Fruit fly (Drosophila melanogaster) whole organism, embryonic: ENCODE data around the gene rgn.

Source experiments
- Bgb ChIP-seq: fragments of 200-800 bp; sonication (Bioruptor generic); IDR thresholded peaks from 2 replicates; pipeline ENCODE4 v1.3.6; 2022; ENCODE audit warnings: missing biosample characterization, missing genetic modification characterization; ENCODE audit not compliant: partially characterized antibody
- CG1024 ChIP-seq: fragments of 200-800 bp; sonication (Bioruptor generic); IDR thresholded peaks from 2 replicates; pipeline ENCODE4 v1.3.6; 2022; ENCODE audit warnings: missing biosample characterization, missing genetic modification characterization
- CG12104 ChIP-seq: fragments of 200-800 bp; sonication (Bioruptor generic); optimal IDR thresholded peaks from 3 replicates; lab custom pipeline; 2016; ENCODE audit warnings: missing biosample characterization, missing genetic modification characterization
- CG13287 ChIP-seq: fragments of 200-800 bp; sonication (Bioruptor generic); IDR thresholded peaks from 2 replicates; pipeline ENCODE4 v1.3.6; 2022; ENCODE audit warnings: missing biosample characterization, missing genetic modification characterization; ENCODE audit not compliant: partially characterized antibody
- CG14014 ChIP-seq: fragments of 200-800 bp; sonication (Bioruptor generic); IDR thresholded peaks from 2 replicates; pipeline ENCODE4 v1.3.6; 2022; ENCODE audit warnings: missing biosample characterization, missing genetic modification characterization
- CG14860 ChIP-seq: fragments of 200-800 bp; sonication (Bioruptor generic); IDR thresholded peaks from 3 replicates; pipeline ENCODE4 v1.3.6; 2022; ENCODE audit warnings: missing biosample characterization, missing genetic modification characterization; ENCODE audit not compliant: partially characterized antibody
- CG15479 ChIP-seq: fragments of 200-800 bp; sonication (Bioruptor generic); optimal IDR thresholded peaks from 3 replicates; lab custom pipeline; 2019; ENCODE audit warnings: missing biosample characterization, mild to moderate bottlenecking, missing genetic modification characterization, moderate library complexity
- CG15514 ChIP-seq: fragments of 200-800 bp; sonication (Bioruptor generic); optimal IDR thresholded peaks from 3 replicates; lab custom pipeline; 2017; ENCODE audit warnings: missing biosample characterization, missing genetic modification characterization, mild to moderate bottlenecking, moderate library complexity, missing genetic modification reagents
- CG1647 ChIP-seq: fragments of 200-800 bp; sonication (Bioruptor generic); optimal IDR thresholded peaks from 3 replicates; lab custom pipeline; 2016; ENCODE audit warnings: missing biosample characterization, missing genetic modification characterization
- CG17186 ChIP-seq: fragments of 200-800 bp; sonication (Bioruptor generic); optimal IDR thresholded peaks from 3 replicates; lab custom pipeline; 2017; ENCODE audit warnings: missing biosample characterization, missing genetic modification reagents, missing genetic modification characterization
- CG17328 ChIP-seq: fragments of 200-800 bp; sonication (Bioruptor generic); IDR thresholded peaks from 2 replicates; pipeline ENCODE4 v1.3.6; 2022; ENCODE audit warnings: missing biosample characterization, missing genetic modification characterization
- CG17359 ChIP-seq: fragments of 200-800 bp; sonication (Bioruptor generic); optimal IDR thresholded peaks from 3 replicates; lab custom pipeline; 2018; ENCODE audit warnings: missing biosample characterization, mild to moderate bottlenecking, missing genetic modification characterization, moderate library complexity
- CG17385 ChIP-seq: fragments of 200-800 bp; sonication (Bioruptor generic); optimal IDR thresholded peaks from 3 replicates; lab custom pipeline; 2018; ENCODE audit warnings: missing biosample characterization, mild to moderate bottlenecking, missing genetic modification characterization
- CG2116 ChIP-seq: fragments of 200-800 bp; sonication (Bioruptor generic); optimal IDR thresholded peaks from 3 replicates; lab custom pipeline; 2018; ENCODE audit warnings: missing biosample characterization, mild to moderate bottlenecking, missing genetic modification characterization
- CG30020 ChIP-seq: fragments of 200-800 bp; optimal IDR thresholded peaks from 2 replicates; lab custom pipeline; 2019; ENCODE audit warnings: missing biosample characterization, mild to moderate bottlenecking, missing genetic modification characterization, moderate library complexity
- CG3163 ChIP-seq: fragments of 200-800 bp; sonication (Bioruptor generic); optimal IDR thresholded peaks from 3 replicates; lab custom pipeline; 2016; ENCODE audit warnings: missing biosample characterization, missing genetic modification characterization
- CG4404 ChIP-seq: fragments of 200-800 bp; sonication (Bioruptor generic); IDR thresholded peaks from 2 replicates; pipeline ENCODE4 v1.3.6; 2022; ENCODE audit warnings: missing biosample characterization, missing genetic modification characterization
- CG4424 ChIP-seq: fragments of 200-800 bp; sonication (Bioruptor generic); optimal IDR thresholded peaks from 3 replicates; lab custom pipeline; 2016; ENCODE audit warnings: missing biosample characterization, missing genetic modification characterization
- CG6854 ChIP-seq: fragments of 200-800 bp; sonication (Bioruptor generic); optimal IDR thresholded peaks from 3 replicates; lab custom pipeline; 2017; ENCODE audit warnings: missing biosample characterization, mild to moderate bottlenecking, missing genetic modification characterization
- CG8089 ChIP-seq: fragments of 200-800 bp; sonication (Bioruptor generic); optimal IDR thresholded peaks from 3 replicates; lab custom pipeline; 2016; ENCODE audit warnings: missing biosample characterization, missing genetic modification characterization
- CG9876 ChIP-seq: fragments of 200-800 bp; sonication (Bioruptor generic); optimal IDR thresholded peaks from 2 replicates; lab custom pipeline; 2016; ENCODE audit warnings: missing biosample characterization, missing genetic modification characterization
- CTCF ChIP-seq: fragments of 200-800 bp; sonication (Bioruptor generic); optimal IDR thresholded peaks from 2 replicates; lab custom pipeline; 2017; ENCODE audit warnings: missing biosample characterization, mild to moderate bottlenecking, missing genetic modification characterization, moderate library complexity
- Camta ChIP-seq: fragments of 200-800 bp; sonication (Bioruptor generic); optimal IDR thresholded peaks from 2 replicates; lab custom pipeline; 2016; ENCODE audit warnings: missing biosample characterization, missing genetic modification characterization
- Ets97D ChIP-seq: fragments of 200-800 bp; sonication (Bioruptor generic); optimal IDR thresholded peaks from 3 replicates; lab custom pipeline; 2016; ENCODE audit warnings: missing biosample characterization, missing genetic modification characterization
- Fer1 ChIP-seq: fragments of 200-800 bp; sonication (Bioruptor generic); optimal IDR thresholded peaks from 2 replicates; lab custom pipeline; 2017; ENCODE audit warnings: missing biosample characterization, mild to moderate bottlenecking, missing genetic modification characterization
- H15 ChIP-seq: fragments of 200-800 bp; sonication (Bioruptor generic); IDR thresholded peaks from 3 replicates; pipeline ENCODE4 v1.3.6; 2022; ENCODE audit warnings: missing biosample characterization, missing genetic modification characterization
- Hmr ChIP-seq: fragments of 200-800 bp; sonication (Bioruptor generic); optimal IDR thresholded peaks from 3 replicates; lab custom pipeline; 2017; ENCODE audit warnings: mild to moderate bottlenecking, missing biosample characterization, missing genetic modification reagents, missing genetic modification characterization
- Hr3 ChIP-seq: fragments of 200-800 bp; sonication (Bioruptor generic); optimal IDR thresholded peaks from 3 replicates; lab custom pipeline; 2016; ENCODE audit warnings: missing biosample characterization, missing genetic modification characterization
- Max ChIP-seq: fragments of 200-800 bp; sonication (Bioruptor generic); optimal IDR thresholded peaks from 2 replicates; lab custom pipeline; 2016; ENCODE audit warnings: missing biosample characterization, mild to moderate bottlenecking, missing genetic modification characterization
- Med ChIP-seq: fragments of 200-800 bp; sonication (Bioruptor generic); peaks from one replicate; lab custom pipeline; 2016; ENCODE audit warnings: missing biosample characterization, missing genetic modification characterization, mild to moderate bottlenecking, inconsistent platforms, moderate library complexity
- NC2α ChIP-seq: fragments of 200-800 bp; sonication (Bioruptor generic); optimal IDR thresholded peaks from 2 replicates; lab custom pipeline; 2016; ENCODE audit warnings: missing biosample characterization, missing genetic modification characterization
- Neu2 ChIP-seq: fragments of 200-800 bp; sonication (Bioruptor generic); optimal IDR thresholded peaks from 3 replicates; lab custom pipeline; 2016; ENCODE audit warnings: missing biosample characterization, missing genetic modification characterization, borderline replicate concordance
- Nf-YC ChIP-seq: fragments of 200-800 bp; optimal IDR thresholded peaks from 3 replicates; lab custom pipeline; 2019; ENCODE audit warnings: missing biosample characterization, mild to moderate bottlenecking, missing genetic modification characterization, moderate library complexity
- Six4 ChIP-seq: fragments of 200-800 bp; sonication (Bioruptor generic); optimal IDR thresholded peaks from 2 replicates; lab custom pipeline; 2016; ENCODE audit warnings: missing biosample characterization, missing genetic modification characterization
- Xrp1 ChIP-seq: fragments of 200-800 bp; sonication (Bioruptor generic); IDR thresholded peaks from 2 replicates; pipeline ENCODE4 v1.3.6; 2022; ENCODE audit warnings: missing biosample characterization, missing genetic modification characterization
- ara ChIP-seq: fragments of 200-800 bp; sonication (Bioruptor generic); IDR thresholded peaks from 2 replicates; pipeline ENCODE4 v1.3.6; 2022; ENCODE audit warnings: missing biosample characterization, missing genetic modification characterization
- ci ChIP-seq: fragments of 200-800 bp; sonication (Bioruptor generic); IDR thresholded peaks from 3 replicates; pipeline ENCODE4 v1.3.6; 2022; ENCODE audit warnings: missing biosample characterization, missing genetic modification characterization
- crc ChIP-seq: fragments of 200-800 bp; sonication (Bioruptor generic); optimal IDR thresholded peaks from 2 replicates; lab custom pipeline; 2016; ENCODE audit warnings: missing biosample characterization, missing genetic modification characterization
- disco-r ChIP-seq: fragments of 200-800 bp; sonication (Bioruptor generic); optimal IDR thresholded peaks from 2 replicates; lab custom pipeline; 2016; ENCODE audit warnings: missing biosample characterization, missing genetic modification characterization
- fd102C ChIP-seq: fragments of 200-800 bp; sonication (Bioruptor generic); optimal IDR thresholded peaks from 2 replicates; lab custom pipeline; 2018; ENCODE audit warnings: missing biosample characterization, mild to moderate bottlenecking, missing genetic modification characterization, moderate library complexity
- grau ChIP-seq: fragments of 200-800 bp; optimal IDR thresholded peaks from 3 replicates; lab custom pipeline; 2019; ENCODE audit warnings: missing biosample characterization, mild to moderate bottlenecking, missing genetic modification characterization, moderate library complexity
- lola ChIP-seq, 3 experiments: fragments of >200 bp in 2 of 3; fragments of 200-800 bp in 1 of 3; sonication (Bioruptor generic) in 1 of 3; optimal IDR thresholded peaks; 2 replicates each; lab custom pipeline; 2017 to 2019; ENCODE audit warnings: missing biosample characterization in 3 of 3, missing genetic modification characterization in 3 of 3, mild to moderate bottlenecking in 1 of 3, moderate library complexity in 1 of 3
- nom ChIP-seq: fragments of 200-800 bp; sonication (Bioruptor generic); optimal IDR thresholded peaks from 2 replicates; lab custom pipeline; 2017; ENCODE audit warnings: missing biosample characterization, missing genetic modification characterization, mild to moderate bottlenecking, moderate library complexity, missing genetic modification reagents
- pan ChIP-seq, 4 experiments: fragments of >200 bp in 3 of 4; fragments of 200-800 bp in 1 of 4; sonication (Bioruptor generic) in 1 of 4; optimal IDR thresholded peaks in 3 of 4; IDR thresholded peaks in 1 of 4; 2 replicates each; pipeline versions ENCODE4 v1.3.6 to Lab custom; 2017 to 2022; ENCODE audit warnings: missing biosample characterization in 2 of 4, missing genetic modification characterization in 2 of 4, mixed read lengths in 1 of 4
- pho ChIP-seq: fragments of 200-800 bp; sonication (Bioruptor generic); optimal IDR thresholded peaks from 2 replicates; lab custom pipeline; 2016; ENCODE audit warnings: missing biosample characterization, missing genetic modification characterization
- phol ChIP-seq: fragments of 200-800 bp; sonication (Bioruptor generic); optimal IDR thresholded peaks from 3 replicates; lab custom pipeline; 2018; ENCODE audit warnings: missing biosample characterization, mild to moderate bottlenecking, missing genetic modification characterization, moderate library complexity
- shn ChIP-seq: fragments of 200-800 bp; sonication (Bioruptor generic); optimal IDR thresholded peaks from 3 replicates; lab custom pipeline; 2016; ENCODE audit warnings: missing biosample characterization, missing genetic modification characterization
- sob ChIP-seq: fragments of 200-800 bp; sonication (Bioruptor generic); IDR thresholded peaks from 2 replicates; pipeline ENCODE4 v1.3.6; 2022; ENCODE audit warnings: missing biosample characterization, missing genetic modification characterization
- vfl ChIP-seq: fragments of 200-800 bp; sonication (Bioruptor generic); optimal IDR thresholded peaks from 2 replicates; lab custom pipeline; 2016; ENCODE audit warnings: missing biosample characterization, missing genetic modification characterization
- vnd ChIP-seq: fragments of 200-800 bp; sonication (Bioruptor generic); IDR thresholded peaks from 3 replicates; pipeline ENCODE4 v1.3.6; 2022; ENCODE audit warnings: missing biosample characterization, missing genetic modification characterization; ENCODE audit not compliant: partially characterized antibody

Gene rgn

DNA sequence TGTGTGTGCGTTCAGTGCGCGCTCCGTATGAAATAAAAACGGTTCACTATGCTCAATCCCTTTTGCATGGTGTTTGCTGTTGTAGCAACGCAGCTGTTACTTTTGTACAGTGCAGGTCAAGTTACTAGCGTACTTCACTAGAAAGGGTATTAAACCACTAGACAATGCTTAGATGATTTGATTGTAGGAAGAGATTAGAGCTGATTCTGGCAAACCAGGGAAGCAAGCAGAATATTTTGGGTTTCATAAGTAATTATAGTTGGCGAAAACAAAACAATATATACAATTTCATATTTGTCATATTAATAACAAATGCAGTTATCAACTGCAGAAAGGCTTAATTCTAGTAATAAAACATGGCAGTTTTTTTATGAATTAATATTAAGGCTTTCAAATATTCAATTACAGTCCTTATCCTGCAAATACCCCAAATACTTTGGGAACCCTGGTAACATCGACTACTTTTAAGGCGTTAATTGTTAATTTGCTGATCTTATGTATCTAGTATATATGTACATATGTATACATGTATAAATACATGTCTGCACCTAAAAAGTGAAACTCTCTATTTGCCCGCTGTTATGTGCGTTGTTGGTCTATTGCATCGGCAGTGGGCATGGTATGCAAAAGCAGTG is 35.0 kb upstream of the rgn start (continued):
- TF ChIP-seq CG17186 (GFP tag; lab: Kevin White, UChicago) (no peak), phol (tag; lab: Kevin White, UChicago) (peak; percentile 52), CG12104 (GFP tag; lab: Kevin White, UChicago) (peak; percentile 46), Med (peak; percentile 89), CG17359 (tag; lab: Kevin White, UChicago) (peak; percentile 48), shn (peak; percentile 21), Six4 (peak; percentile 25), vnd (GFP tag; lab: Robert Waterston, UW) (no peak), CG1647 (GFP tag; lab: Kevin White, UChicago) (peak; percentile 33), CG4404 (GFP tag; lab: Robert Waterston, UW) (no peak), CG15514 (peak; percentile 1), CTCF (no peak), Ets97D (peak; percentile 0), CG14860 (GFP tag; lab: Robert Waterston, UW) (no peak), pho (GFP tag; lab: Kevin White, UChicago) (peak; percentile 3), Camta (GFP tag; lab: Kevin White, UChicago) (peak; percentile 45), fd102C (GFP tag; lab: Kevin White, UChicago) (peak; percentile 5), Max (GFP tag; lab: Kevin White, UChicago) (peak; percentile 13), vfl (GFP tag; lab: Kevin White, UChicago) (peak; percentile 6), ara (GFP tag; lab: Robert Waterston, UW) (no peak), Xrp1 (GFP tag; lab: Robert Waterston, UW) (peak; percentile 20; the same call in 1 of the 2 replicates), sob (GFP tag; lab: Robert Waterston, UW) (peak; percentile 41), CG15479 (GFP tag; lab: Kevin White, UChicago) (no peak), CG4424 (GFP tag; lab: Kevin White, UChicago) (peak; percentile 64), CG3163 (GFP tag; lab: Kevin White, UChicago) (no peak), Neu2 (GFP tag; lab: Kevin White, UChicago) (no peak), CG14014 (no peak), CG6854 (GFP tag; lab: Kevin White, UChicago) (no peak), CG1024 (no peak), CG17385 (GFP tag; lab: Kevin White, UChicago) (peak; percentile 1), Hr3 (GFP tag; lab: Kevin White, UChicago) (peak; percentile 31), CG2116 (GFP tag; lab: Kevin White, UChicago) (peak; percentile 27), Hmr (peak; percentile 59), CG8089 (GFP tag; lab: Kevin White, UChicago) (peak; percentile 42), Fer1 (GFP tag; lab: Kevin White, UChicago) (no peak), CG17328 (GFP tag; lab: Robert Waterston, UW) (no peak), nom (GFP tag; lab: Kevin White, UChicago) (no peak), grau (tag; lab: Kevin White, UChicago) (peak; percentile 57), Nf-YC (no peak), pan (optimal IDR thresholded peaks at IDR 0.05; lab: Kevin White, UChicago) (no peak), pan (GFP tag; optimal IDR thresholded peaks at IDR 0.05 in 1 of 2, IDR thresholded peaks at IDR 0.05 in 1 of 2) (peak in 1 of 2 experiments; percentile 38), NC2α (GFP tag; lab: Kevin White, UChicago) (no peak), crc (GFP tag; lab: Kevin White, UChicago) (no peak), H15 (GFP tag; lab: Robert Waterston, UW) (no peak), CG13287 (GFP tag; lab: Robert Waterston, UW) (no peak), CG30020 (tag; lab: Kevin White, UChicago) (no peak), CG9876 (no peak), disco-r (GFP tag; lab: Kevin White, UChicago) (no peak), lola (GFP tag; optimal IDR thresholded peaks at IDR 0.05; lab: Kevin White, UChicago) (peak in 1 of 3 experiments; percentile 57), ci (GFP tag; lab: Robert Waterston, UW) (peak; percentile 59; the same call in 2 of the 3 replicates), Bgb (GFP tag; lab: Robert Waterston, UW) (no peak)
